Worm (Caenorhabditis elegans): ENCODE results near the gene nlp-53.

ce11 chrX:13665447-13665846 is 46.8 kb downstream of the nlp-53 start:
- TF ChIP-seq nfyb-1 (GFP tag; IDR thresholded peaks at IDR 0.05): peak; percentile 96
- TF ChIP-seq nhr-120 (GFP tag; IDR thresholded peaks at IDR 0.05): peak; percentile 96
- TF ChIP-seq tlf-1 (GFP tag; optimal IDR thresholded peaks at IDR 0.05): peak; percentile 81
- peak; percentile 93 for TF ChIP-seq lin-40 (tag; optimal IDR thresholded peaks at IDR 0.05)
- TF ChIP-seq hlh-26 (GFP tag; conservative IDR thresholded peaks at IDR 0.05): peak; percentile 77; the same call in 1 of the 2 replicates
- TF ChIP-seq dpl-1 (GFP tag; optimal IDR thresholded peaks at IDR 0.05): peak; percentile 12
- TF ChIP-seq pbrm-1 (GFP tag; IDR thresholded peaks at IDR 0.05): peak; percentile 91
- TF ChIP-seq nfya-1 (tag; optimal IDR thresholded peaks at IDR 0.05; ENCODE audit: borderline replicate concordance, insufficient read depth): no peak
- no peak for TF ChIP-seq efl-1 (GFP tag; optimal IDR thresholded peaks at IDR 0.05)
- TF ChIP-seq F37B4.10 (GFP tag; IDR thresholded peaks at IDR 0.05): 0 out of 2 replicates have a peak, but pooled peaks have one; percentile 86
- peak; percentile 99 for TF ChIP-seq lin-26 (GFP tag; IDR thresholded peaks at IDR 0.05)
- TF ChIP-seq ztf-18 (tag; optimal IDR thresholded peaks at IDR 0.05): peak; percentile 79
- peak; percentile 77; the same call in 1 of the 2 replicates for TF ChIP-seq madf-6 (GFP tag; IDR thresholded peaks at IDR 0.05)
- peak in 1 of 3 experiments; percentile 84 for TF ChIP-seq lin-35 (GFP tag; optimal IDR thresholded peaks at IDR 0.05)
